Fruit fly (Drosophila melanogaster) whole organism, wandering third instar larva: ENCODE measurements around the gene RluA-2.

Experiments
- Abd-B ChIP-seq: fragments of >200 bp; optimal IDR thresholded peaks from 2 replicates; lab custom pipeline; 2017; ENCODE audit warnings: missing biosample characterization, missing genetic modification characterization
- Myc ChIP-seq: fragments of >200 bp; optimal IDR thresholded peaks from 2 replicates; lab custom pipeline; 2017
- Rel ChIP-seq, 2 experiments: fragments of 200-800 bp; sonication (Bioruptor generic) in 1 of 2; optimal IDR thresholded peaks; 2 replicates in 1 of 2; 3 replicates in 1 of 2; lab custom pipeline; 2016 to 2019; ENCODE audit warnings: mild to moderate bottlenecking in 2 of 2, missing biosample characterization in 2 of 2, missing genetic modification characterization in 2 of 2, moderate library complexity in 1 of 2
- brk ChIP-seq: fragments of 200-800 bp; sonication (Bioruptor generic); optimal IDR thresholded peaks from 2 replicates; lab custom pipeline; 2016; ENCODE audit warnings: missing biosample characterization, mild to moderate bottlenecking, missing genetic modification characterization
- lola ChIP-seq: fragments of >200 bp; optimal IDR thresholded peaks from 2 replicates; lab custom pipeline; 2017; ENCODE audit warnings: missing biosample characterization, missing genetic modification characterization
- usp ChIP-seq: fragments of >200 bp; optimal IDR thresholded peaks from 2 replicates; lab custom pipeline; 2017; ENCODE audit warnings: missing biosample characterization, missing genetic modification characterization

- TF ChIP-seq brk (no peak), usp (GFP tag; lab: Kevin White, UChicago) (no peak), Rel (GFP tag; optimal IDR thresholded peaks at IDR 0.05; lab: Kevin White, UChicago) (no peak), Rel (tag; optimal IDR thresholded peaks at IDR 0.05; lab: Kevin White, UChicago) (no peak), Myc (lab: Kevin White, UChicago) (no peak), Abd-B (no peak), lola (GFP tag; lab: Kevin White, UChicago) (no peak)
These were observed 6.7 kb upstream of the RluA-2 start for dm6 chr2L:10470211-10470610.
